In the genomic region with DNA sequence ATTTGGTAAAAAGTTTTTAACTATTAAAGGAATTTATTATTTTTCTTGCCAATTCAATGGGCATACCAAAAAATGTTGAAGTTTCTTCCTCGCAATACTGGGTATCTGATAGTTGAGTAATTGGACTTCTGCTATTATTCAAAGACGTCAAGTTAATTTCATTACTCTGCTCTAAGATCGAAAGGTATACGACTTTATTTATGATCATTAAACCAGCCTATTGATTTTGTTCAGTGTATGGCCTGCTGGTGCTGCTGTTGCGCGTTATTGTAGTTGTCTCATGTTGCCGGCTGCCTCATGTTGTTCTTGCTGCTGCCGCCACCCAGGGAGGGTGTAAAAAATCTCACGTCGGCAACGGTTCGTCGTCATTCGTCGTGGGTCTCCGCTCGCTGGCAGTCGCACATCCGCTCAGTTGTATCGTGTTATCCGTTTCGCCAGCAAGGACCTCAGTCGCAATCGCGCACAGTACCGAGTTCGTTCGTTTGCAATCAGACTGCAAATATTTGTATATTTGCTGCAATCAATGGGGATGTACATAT, we compare ENCODE assay signal across 1 fruit fly cellular context.
TF ChIP-seq lines count a peak whose summit lies in the region.

A gene (plus strand): TSS at position 371 of the 539 bp plus-strand sequence.

TF ChIP-seq in whole organism, embryonic, 481 proteins besides CTCF, POLR2A, EP300 and RAD21 (continued from another document):
- peak; percentile 48 for TF ChIP-seq CG14710 (tag; optimal IDR thresholded peaks at IDR 0.05; lab: Kevin White, UChicago)
- peak; percentile 41; the same call in 1 of the 2 replicates for TF ChIP-seq CG14014 (GFP tag; IDR thresholded peaks at IDR 0.05; lab: Robert Waterston, UW)
- peak; percentile 38 for TF ChIP-seq Hsf (GFP tag; optimal IDR thresholded peaks at IDR 0.05; lab: Kevin White, UChicago)
- peak; percentile 14 for TF ChIP-seq CG12942 (GFP tag; optimal IDR thresholded peaks at IDR 0.05; lab: Kevin White, UChicago)
- TF ChIP-seq ase (GFP tag; IDR thresholded peaks at IDR 0.05; lab: Robert Waterston, UW): 0 out of 3 replicates have a peak, but pooled peaks have one; percentile 49
- TF ChIP-seq CG12104 (GFP tag; optimal IDR thresholded peaks at IDR 0.05; lab: Kevin White, UChicago): no peak
- peak; percentile 55 for TF ChIP-seq CG4424 (GFP tag; optimal IDR thresholded peaks at IDR 0.05; lab: Kevin White, UChicago)
- peak; percentile 36 for TF ChIP-seq Hmr (GFP tag; optimal IDR thresholded peaks at IDR 0.05; lab: Kevin White, UChicago)
- peak in 1 of 3 experiments; percentile 72 for TF ChIP-seq lola (GFP tag; optimal IDR thresholded peaks at IDR 0.05; lab: Kevin White, UChicago)
- TF ChIP-seq jing (GFP tag; optimal IDR thresholded peaks at IDR 0.05; lab: Kevin White, UChicago): peak; percentile 28
- TF ChIP-seq Ets97D (GFP tag; optimal IDR thresholded peaks at IDR 0.05; lab: Kevin White, UChicago): no peak
- peak; percentile 44 for TF ChIP-seq CoRest (tag; optimal IDR thresholded peaks at IDR 0.05; lab: Kevin White, UChicago)
- peak; percentile 50 for TF ChIP-seq Ssrp (tag; optimal IDR thresholded peaks at IDR 0.05; lab: Kevin White, UChicago)
- peak; percentile 39 for TF ChIP-seq CG1602 (GFP tag; optimal IDR thresholded peaks at IDR 0.05; lab: Kevin White, UChicago)
- TF ChIP-seq Ets65A (GFP tag; lab: Kevin White, UChicago): no peak
- peak; percentile 47; the same call in 1 of the 2 replicates for TF ChIP-seq chm (GFP tag; IDR thresholded peaks at IDR 0.05; lab: Robert Waterston, UW)
- no peak for TF ChIP-seq D (optimal IDR thresholded peaks at IDR 0.05; lab: Kevin White, UChicago)
- peak; percentile 62 for TF ChIP-seq D (GFP tag; optimal IDR thresholded peaks at IDR 0.05; lab: Kevin White, UChicago)
- no peak for TF ChIP-seq eyg (GFP tag; optimal IDR thresholded peaks at IDR 0.05; lab: Kevin White, UChicago)
- peak; percentile 32 for TF ChIP-seq CG9727 (GFP tag; optimal IDR thresholded peaks at IDR 0.05; lab: Kevin White, UChicago)
- TF ChIP-seq CG17361 (GFP tag; IDR thresholded peaks at IDR 0.05; lab: Robert Waterston, UW): peak; percentile 76
- TF ChIP-seq CG9797 (GFP tag; optimal IDR thresholded peaks at IDR 0.05; lab: Kevin White, UChicago): no peak
- no peak for TF ChIP-seq abd-A (tag; optimal IDR thresholded peaks at IDR 0.05; lab: Kevin White, UChicago)
- no peak for TF ChIP-seq Tbp (GFP tag; optimal IDR thresholded peaks at IDR 0.05; lab: Kevin White, UChicago)
- peak; percentile 14 for TF ChIP-seq CG10654 (GFP tag; optimal IDR thresholded peaks at IDR 0.05; lab: Kevin White, UChicago)
- TF ChIP-seq CG15514 (GFP tag; optimal IDR thresholded peaks at IDR 0.05; lab: Kevin White, UChicago): peak; percentile 37
- peak; percentile 33 for TF ChIP-seq CG1603 (tag; optimal IDR thresholded peaks at IDR 0.05; lab: Kevin White, UChicago)
- no peak for TF ChIP-seq NFAT (GFP tag; IDR thresholded peaks at IDR 0.05; lab: Robert Waterston, UW)
- peak; percentile 48 for TF ChIP-seq Hand (GFP tag; optimal IDR thresholded peaks at IDR 0.05; lab: Kevin White, UChicago)
- peak; percentile 20 for TF ChIP-seq trem (tag; optimal IDR thresholded peaks at IDR 0.05; lab: Kevin White, UChicago)
- TF ChIP-seq Rx (GFP tag; IDR thresholded peaks at IDR 0.05; lab: Robert Waterston, UW): 0 out of 2 replicates have a peak, but pooled peaks have one; percentile 16
- TF ChIP-seq NC2β (GFP tag; optimal IDR thresholded peaks at IDR 0.05; lab: Kevin White, UChicago): peak; percentile 28
- TF ChIP-seq prd (optimal IDR thresholded peaks at IDR 0.05; lab: Kevin White, UChicago): no peak
- TF ChIP-seq prd (GFP tag; IDR thresholded peaks at IDR 0.05; lab: Robert Waterston, UW): peak; percentile 55; the same call in 2 of the 3 replicates
- TF ChIP-seq CG18476 (GFP tag; optimal IDR thresholded peaks at IDR 0.05; lab: Kevin White, UChicago): peak; percentile 31
- peak; percentile 71 for TF ChIP-seq phol (tag; optimal IDR thresholded peaks at IDR 0.05; lab: Kevin White, UChicago)
- TF ChIP-seq Dbx (GFP tag; IDR thresholded peaks at IDR 0.05; lab: Robert Waterston, UW): 0 out of 3 replicates have a peak, but pooled peaks have one; percentile 20
- TF ChIP-seq Fer3 (tag; optimal IDR thresholded peaks at IDR 0.05; lab: Kevin White, UChicago): peak; percentile 18
- peak; percentile 43 to 58 for TF ChIP-seq Pdp1 (GFP tag; optimal IDR thresholded peaks at IDR 0.05; lab: Kevin White, UChicago)
- peak; percentile 11 for TF ChIP-seq CG8944 (GFP tag; optimal IDR thresholded peaks at IDR 0.05; lab: Kevin White, UChicago)
- TF ChIP-seq Opbp (GFP tag; IDR thresholded peaks at IDR 0.05; lab: Robert Waterston, UW; ENCODE audit: partially characterized antibody): peak; percentile 6; the same call in 1 of the 3 replicates
- peak; percentile 93 for TF ChIP-seq sens (GFP tag; lab: Kevin White, UChicago)
- TF ChIP-seq Ptx1 (GFP tag; IDR thresholded peaks at IDR 0.05; lab: Robert Waterston, UW): 0 out of 2 replicates have a peak, but pooled peaks have one; percentile 13
- peak; percentile 7 for TF ChIP-seq Hr3 (GFP tag; optimal IDR thresholded peaks at IDR 0.05; lab: Kevin White, UChicago)
- no peak for TF ChIP-seq CG4328 (GFP tag; optimal IDR thresholded peaks at IDR 0.05; lab: Kevin White, UChicago)
- TF ChIP-seq CG9215 (GFP tag; IDR thresholded peaks at IDR 0.05; lab: Robert Waterston, UW): no peak
- TF ChIP-seq Sry-δ (GFP tag; optimal IDR thresholded peaks at IDR 0.05; lab: Kevin White, UChicago): no peak
- no peak for TF ChIP-seq Drgx (GFP tag; IDR thresholded peaks at IDR 0.05; lab: Robert Waterston, UW)
- TF ChIP-seq tio (GFP tag; optimal IDR thresholded peaks at IDR 0.05; lab: Kevin White, UChicago): peak; percentile 74
- TF ChIP-seq zf30C (GFP tag; optimal IDR thresholded peaks at IDR 0.05; lab: Kevin White, UChicago): peak; percentile 82
- peak; percentile 26 for TF ChIP-seq ATbp (GFP tag; optimal IDR thresholded peaks at IDR 0.05; lab: Kevin White, UChicago)
- peak; percentile 3 for TF ChIP-seq D19B (GFP tag; optimal IDR thresholded peaks at IDR 0.05; lab: Kevin White, UChicago)
- peak; percentile 20 for TF ChIP-seq HLH54F (GFP tag; optimal IDR thresholded peaks at IDR 0.05; lab: Kevin White, UChicago)
- peak; percentile 61 for TF ChIP-seq Atf-2 (GFP tag; optimal IDR thresholded peaks at IDR 0.05; lab: Kevin White, UChicago)
- peak; percentile 45 for TF ChIP-seq Nf-YB (GFP tag; optimal IDR thresholded peaks at IDR 0.05; lab: Kevin White, UChicago)
- no peak for TF ChIP-seq CG8290 (GFP tag; optimal IDR thresholded peaks at IDR 0.05; lab: Kevin White, UChicago)
- peak in 1 of 2 experiments; percentile 51 for TF ChIP-seq CG8290 (tag; optimal IDR thresholded peaks at IDR 0.05; lab: Kevin White, UChicago)
- peak; percentile 65 for TF ChIP-seq az2 (GFP tag; optimal IDR thresholded peaks at IDR 0.05; lab: Kevin White, UChicago)
- no peak for TF ChIP-seq CG6765 (GFP tag; optimal IDR thresholded peaks at IDR 0.05; lab: Kevin White, UChicago)
- no peak for TF ChIP-seq pfk (GFP tag; optimal IDR thresholded peaks at IDR 0.05; lab: Kevin White, UChicago)
- TF ChIP-seq Vsx1 (GFP tag; optimal IDR thresholded peaks at IDR 0.05; lab: Kevin White, UChicago): no peak
- TF ChIP-seq psq (GFP tag; optimal IDR thresholded peaks at IDR 0.05; lab: Kevin White, UChicago): no peak
- TF ChIP-seq CG11723 (GFP tag; optimal IDR thresholded peaks at IDR 0.05; lab: Kevin White, UChicago): no peak
- peak; percentile 34 for TF ChIP-seq CG13775 (GFP tag; optimal IDR thresholded peaks at IDR 0.05; lab: Kevin White, UChicago)
- no peak for TF ChIP-seq yki (optimal IDR thresholded peaks at IDR 0.05; lab: Kevin White, UChicago)
- TF ChIP-seq lov (optimal IDR thresholded peaks at IDR 0.05; lab: Kevin White, UChicago): no peak
- TF ChIP-seq lov (GFP tag; IDR thresholded peaks at IDR 0.05; lab: Robert Waterston, UW): no peak
- TF ChIP-seq scrt (GFP tag; optimal IDR thresholded peaks at IDR 0.05; lab: Kevin White, UChicago): peak; percentile 36
- TF ChIP-seq CG11504 (tag; optimal IDR thresholded peaks at IDR 0.05; lab: Kevin White, UChicago): peak; percentile 93
- no peak for TF ChIP-seq CG6791 (GFP tag; IDR thresholded peaks at IDR 0.05; lab: Robert Waterston, UW; ENCODE audit: partially characterized antibody)
- peak; percentile 31 for TF ChIP-seq CG12219 (GFP tag; optimal IDR thresholded peaks at IDR 0.05; lab: Kevin White, UChicago)
- peak; percentile 91 for TF ChIP-seq Med (GFP tag; lab: Kevin White, UChicago)
- no peak for TF ChIP-seq gsb-n (tag; optimal IDR thresholded peaks at IDR 0.05; lab: Kevin White, UChicago)
- TF ChIP-seq Spps (tag; optimal IDR thresholded peaks at IDR 0.05; lab: Kevin White, UChicago): peak; percentile 22
- TF ChIP-seq zen (tag; optimal IDR thresholded peaks at IDR 0.05; lab: Kevin White, UChicago): peak; percentile 37
- peak; percentile 1 for TF ChIP-seq HHEX (GFP tag; optimal IDR thresholded peaks at IDR 0.05; lab: Kevin White, UChicago)
- TF ChIP-seq salm (tag; optimal IDR thresholded peaks at IDR 0.05; lab: Kevin White, UChicago): peak; percentile 14
- TF ChIP-seq Max (GFP tag; optimal IDR thresholded peaks at IDR 0.05; lab: Kevin White, UChicago): peak; percentile 7
